Worm (Caenorhabditis elegans): ENCODE results near the gene F52D10.4.

- no peak for TF ChIP-seq nfya-1 (tag; optimal IDR thresholded peaks at IDR 0.05; ENCODE audit: insufficient read depth)
- TF ChIP-seq nhr-77 (tag; optimal IDR thresholded peaks at IDR 0.05), result no peak
- TF ChIP-seq ama-1 (optimal IDR thresholded peaks at IDR 0.05), result no peak
- TF ChIP-seq ZK546.5 (tag; optimal IDR thresholded peaks at IDR 0.05), result no peak
- TF ChIP-seq eor-1 (tag; optimal IDR thresholded peaks at IDR 0.05), result no peak
- TF ChIP-seq snpc-4 (tag; optimal IDR thresholded peaks at IDR 0.05), result no peak
- no peak for TF ChIP-seq sea-2 (GFP tag; optimal IDR thresholded peaks at IDR 0.05)
- TF ChIP-seq mdl-1 (tag; optimal IDR thresholded peaks at IDR 0.05), result peak; percentile 69
- no peak for TF ChIP-seq nhr-28 (tag; optimal IDR thresholded peaks at IDR 0.05)
Measured at ce11 chrX:11661625-11662024, 44.4 kb downstream of the F52D10.4 start, which contains the start of gene sfxn-1.5.

All from whole organism, L3 larva.